Worm (Caenorhabditis elegans) whole organism, young adult: Measurements from ENCODE around the gene F53F4.11.

Experiments used
- C17E4.6 ChIP-seq: fragments of 200-800 bp; sonication (Bioruptor generic); IDR thresholded peaks from 2 replicates; pipeline ENCODE4 v1.3.6; 2022; ENCODE audit warnings: missing genetic modification reagents, missing genetic modification characterization, missing compliant biosample characterization
- F37B4.10 ChIP-seq: fragments of 200-800 bp; sonication (Bioruptor generic); IDR thresholded peaks from 2 replicates; pipeline ENCODE4 v1.3.6; 2022; ENCODE audit warnings: missing genetic modification characterization, missing compliant biosample characterization
- T26A5.8 ChIP-seq: sonication (generic microtip); optimal IDR thresholded peaks from 2 replicates; lab custom pipeline; 2016; ENCODE audit warnings: missing genetic modification characterization, missing compliant biosample characterization
- Y56A3A.18 ChIP-seq: fragments of 200-800 bp; sonication (Bioruptor generic); IDR thresholded peaks from 2 replicates; pipeline ENCODE4 v1.3.6; 2022; ENCODE audit warnings: missing genetic modification reagents, missing genetic modification characterization, missing compliant biosample characterization
- ZK185.1 ChIP-seq: sonication (generic microtip); optimal IDR thresholded peaks from 2 replicates; lab custom pipeline; 2016; ENCODE audit warnings: mild to moderate bottlenecking, missing genetic modification characterization, missing compliant biosample characterization; ENCODE audit not compliant: poor library complexity, severe bottlenecking
- ceh-40 ChIP-seq: fragments of 200-800 bp; sonication (Bioruptor generic); IDR thresholded peaks from 2 replicates; pipeline ENCODE4 v1.3.6; 2022; ENCODE audit warnings: missing genetic modification characterization, missing compliant biosample characterization
- chd-7 ChIP-seq: sonication (generic microtip); optimal IDR thresholded peaks from 2 replicates; lab custom pipeline; 2016; ENCODE audit warnings: mild to moderate bottlenecking, missing genetic modification characterization, moderate library complexity, missing compliant biosample characterization
- hsf-1 ChIP-seq: fragments of 200-800 bp; sonication (Bioruptor generic); IDR thresholded peaks from 2 replicates; pipeline ENCODE4 v1.3.6; 2022; ENCODE audit warnings: missing genetic modification reagents, missing genetic modification characterization, missing compliant biosample characterization
- let-526 ChIP-seq: fragments of 200-800 bp; sonication (Bioruptor generic); IDR thresholded peaks from 2 replicates; pipeline ENCODE4 v1.3.6; 2022; ENCODE audit warnings: missing genetic modification reagents, missing genetic modification characterization, missing compliant biosample characterization
- lin-26 ChIP-seq: fragments of 200-800 bp; sonication (Bioruptor generic); IDR thresholded peaks from 2 replicates; pipeline ENCODE4 v1.3.6; 2022; ENCODE audit warnings: missing genetic modification reagents, missing genetic modification characterization, missing compliant biosample characterization
- lsl-1 ChIP-seq: fragments of 200-800 bp; sonication (Bioruptor generic); optimal IDR thresholded peaks from 2 replicates; lab custom pipeline; 2018; ENCODE audit warnings: mild to moderate bottlenecking, missing genetic modification characterization, moderate library complexity, missing compliant biosample characterization
- mel-28 ChIP-seq: sonication (generic microtip); optimal IDR thresholded peaks from 2 replicates; lab custom pipeline; 2016; ENCODE audit warnings: borderline replicate concordance, mild to moderate bottlenecking, missing genetic modification characterization, missing compliant biosample characterization
- nfya-1 ChIP-seq: sonication (generic microtip); optimal IDR thresholded peaks from 2 replicates; lab custom pipeline; 2017; ENCODE audit warnings: antibody characterized with exemption, missing compliant biosample characterization, missing genetic modification characterization, borderline replicate concordance; ENCODE audit not compliant: insufficient read depth
- nhr-120 ChIP-seq: fragments of 200-800 bp; sonication (Bioruptor generic); IDR thresholded peaks from 2 replicates; pipeline ENCODE4 v1.3.6; 2022; ENCODE audit warnings: missing genetic modification characterization, missing compliant biosample characterization
- nhr-80 ChIP-seq: sonication (generic microtip); optimal IDR thresholded peaks from 2 replicates; lab custom pipeline; 2016; ENCODE audit warnings: missing genetic modification characterization, missing compliant biosample characterization
- nhr-90 ChIP-seq: sonication (generic microtip); optimal IDR thresholded peaks from 2 replicates; lab custom pipeline; 2016; ENCODE audit warnings: missing genotype, mild to moderate bottlenecking, missing genetic modification characterization, missing compliant biosample characterization
- rec-8 ChIP-seq, 2 experiments: sonication (generic microtip); optimal IDR thresholded peaks; 2 replicates each; lab custom pipeline; 2016; ENCODE audit warnings: mild to moderate bottlenecking in 2 of 2, missing genetic modification characterization in 2 of 2, missing genetic modification reagents in 2 of 2, missing genotype in 2 of 2, missing biosample characterization in 1 of 2, missing compliant biosample characterization in 1 of 2, moderate library complexity in 1 of 2
- sptf-2 ChIP-seq: fragments of 200-800 bp; sonication (Bioruptor generic); optimal IDR thresholded peaks from 2 replicates; lab custom pipeline; 2018; ENCODE audit warnings: mild to moderate bottlenecking, missing genetic modification characterization, missing compliant biosample characterization
- ztf-6 ChIP-seq: fragments of 200-800 bp; sonication (Bioruptor generic); IDR thresholded peaks from 2 replicates; pipeline ENCODE4 v1.3.6; 2022; ENCODE audit warnings: missing genetic modification reagents, missing genetic modification characterization, missing compliant biosample characterization

The F53F4.11 gene

DNA sequence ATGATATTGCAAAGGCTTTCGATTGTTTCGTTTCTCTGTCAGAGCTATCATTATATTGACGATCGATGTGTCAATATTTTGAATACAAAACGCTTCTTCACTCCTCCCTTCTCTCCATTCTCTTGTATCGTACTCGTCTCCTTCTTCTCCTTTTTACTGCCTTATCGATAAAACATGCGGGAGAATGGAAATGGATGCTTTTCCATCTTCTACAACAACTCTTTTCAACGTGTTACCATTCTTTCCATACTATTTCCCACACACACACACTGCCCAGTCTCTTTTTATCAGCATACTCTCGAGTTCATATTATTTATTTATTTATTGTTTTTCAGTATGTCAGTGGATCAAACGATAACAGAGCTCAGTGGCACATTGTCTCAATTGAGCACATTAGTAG lies 45.7 kb downstream of the F53F4.11 start, which contains the start of gene C50B8.6:
TSS of gene C50B8.6 (plus strand) at position 336 of the 400 bp plus-strand sequence.
- TF ChIP-seq lsl-1 (GFP tag; lab: Kevin White, UChicago) (no peak), chd-7 (tag; lab: Kevin White, UChicago) (no peak), nhr-80 (tag; lab: Kevin White, UChicago) (peak; percentile 82), ztf-6 (GFP tag; lab: Robert Waterston, UW) (no peak)

DNA sequence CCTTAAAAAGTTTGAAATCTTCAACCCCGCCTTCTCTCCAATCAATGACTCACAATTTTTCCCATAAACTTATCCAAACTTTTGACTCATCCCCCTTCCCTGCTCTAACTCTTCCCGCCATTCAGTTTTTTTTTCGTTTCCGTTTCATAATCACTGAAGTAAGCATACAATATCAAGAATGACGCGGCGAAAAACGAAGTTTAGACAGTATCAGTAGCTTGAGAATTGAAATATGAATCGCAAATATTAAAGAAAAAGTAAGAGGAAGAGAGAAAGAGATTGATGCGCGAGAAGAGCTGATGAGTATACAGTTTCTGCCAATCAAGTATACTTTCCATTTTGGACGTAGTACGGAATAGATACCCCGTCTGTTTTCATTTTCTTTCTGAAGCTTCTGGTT lies 46.9 kb downstream of the F53F4.11 start:
- TF ChIP-seq nhr-120 (GFP tag; lab: Robert Waterston, UW) (no peak), T26A5.8 (tag; lab: Kevin White, UChicago) (no peak), F37B4.10 (GFP tag; lab: Robert Waterston, UW) (no peak), lsl-1 (GFP tag; lab: Kevin White, UChicago) (no peak), nhr-80 (tag; lab: Kevin White, UChicago) (peak; percentile 75), lin-26 (GFP tag; lab: Robert Waterston, UW) (no peak)

- TF ChIP-seq ZK185.1 (no peak), nfya-1 (tag; lab: Kevin White, UChicago) (no peak), sptf-2 (GFP tag; lab: Kevin White, UChicago) (no peak), C17E4.6 (GFP tag; lab: Robert Waterston, UW) (no peak), let-526 (GFP tag; lab: Robert Waterston, UW) (no peak), nhr-80 (tag; lab: Kevin White, UChicago) (peak; percentile 17), nhr-90 (tag; lab: Kevin White, UChicago) (no peak), Y56A3A.18 (GFP tag; lab: Robert Waterston, UW) (no peak)
These were observed 47.5 kb downstream of the F53F4.11 start for ce11 chrV:13576828-13577227.

- 0 out of 2 replicates have a peak, but pooled peaks have one; percentile 9 for TF ChIP-seq hsf-1 (GFP tag; lab: Robert Waterston, UW)
- no peak for TF ChIP-seq mel-28 (tag; lab: Kevin White, UChicago)
- TF ChIP-seq rec-8 (tag; optimal IDR thresholded peaks at IDR 0.05; lab: Kevin White, UChicago): no peak
- TF ChIP-seq ceh-40 (GFP tag; lab: Robert Waterston, UW): no peak
These were observed 48.5 kb downstream of the F53F4.11 start for ce11 chrV:13575866-13576265.
